Fruit fly (Drosophila melanogaster): ENCODE data around the gene CG6149.
A peak's percentile ranks its signal among the peaks of the same experiment; 100 is the strongest.

Gene CG6149

dm6 chr3L:11413697-11414096 is 21.6 kb downstream of the CG6149 start:
- no peak for TF ChIP-seq CG9948 (tag; optimal IDR thresholded peaks at IDR 0.05)

DNA sequence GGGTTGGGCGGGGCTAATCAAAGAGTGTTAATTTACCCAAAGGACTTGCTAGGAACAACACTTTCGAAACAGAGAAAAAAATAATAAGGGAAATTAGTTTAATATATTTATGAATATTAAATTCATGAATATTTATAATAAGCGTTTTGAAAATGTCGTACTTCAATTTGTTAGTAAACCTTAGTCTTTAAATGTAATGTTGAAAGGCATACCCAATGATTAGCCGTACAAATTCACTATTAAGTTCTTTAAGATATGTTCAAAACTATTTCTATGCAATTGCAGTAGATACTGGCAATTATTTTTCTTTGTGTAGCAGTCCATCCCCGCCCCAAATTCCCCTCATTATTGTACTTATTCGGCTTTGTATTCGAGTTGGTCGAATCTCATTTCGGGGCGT is 24.8 kb downstream of the CG6149 start:
- TF ChIP-seq gl (tag; optimal IDR thresholded peaks at IDR 0.05): no peak
- no peak for TF ChIP-seq CG14655 (GFP tag; optimal IDR thresholded peaks at IDR 0.05)
- no peak for TF ChIP-seq CG34367 (tag; optimal IDR thresholded peaks at IDR 0.05)
- TF ChIP-seq D1 (tag; optimal IDR thresholded peaks at IDR 0.05): no peak
- TF ChIP-seq Ets98B (GFP tag; IDR thresholded peaks at IDR 0.05): no peak

dm6 chr3L:11408282-11409047 is 26.8 kb downstream of the CG6149 start:
- peak; percentile 23 for TF ChIP-seq CG14655 (GFP tag; optimal IDR thresholded peaks at IDR 0.05)
- TF ChIP-seq CG17806 (tag; optimal IDR thresholded peaks at IDR 0.05): no peak

DNA sequence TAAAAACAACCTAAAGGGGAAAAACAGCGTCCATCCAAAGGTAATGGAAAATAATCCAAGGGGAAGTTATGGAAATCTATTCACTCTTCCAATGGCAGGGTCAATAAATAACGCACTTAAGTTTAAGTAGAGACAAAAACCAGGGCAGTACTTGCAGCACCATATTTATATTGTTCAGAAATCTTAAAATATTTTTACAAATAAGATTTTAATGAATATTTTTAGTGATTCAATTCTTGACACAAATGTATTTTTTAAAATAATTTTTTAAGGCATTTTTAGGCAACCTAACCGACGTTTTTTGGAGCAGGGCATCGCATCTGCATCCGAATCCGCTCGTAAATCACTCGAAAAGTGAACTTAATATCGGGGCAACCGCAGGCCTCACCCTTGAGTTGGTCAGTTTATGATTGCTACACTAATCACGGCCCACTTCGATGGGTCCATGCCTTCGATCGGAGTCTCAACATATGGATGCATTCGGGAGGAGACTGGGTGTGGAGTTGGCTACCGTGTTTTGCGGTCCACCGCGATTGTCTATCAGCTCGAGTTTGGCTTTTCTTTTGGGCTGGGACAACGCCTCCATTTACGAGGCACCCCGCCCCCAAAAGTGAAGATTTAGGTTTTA is 28.0 kb downstream of the CG6149 start:
- TF ChIP-seq CG9948 (tag; optimal IDR thresholded peaks at IDR 0.05) (peak; percentile 41), CG4496 (GFP tag; IDR thresholded peaks at IDR 0.05) (no peak), CG8159 (tag; optimal IDR thresholded peaks at IDR 0.05) (peak; percentile 21), CG34367 (tag; optimal IDR thresholded peaks at IDR 0.05) (no peak), CG15710 (tag; optimal IDR thresholded peaks at IDR 0.05) (peak; percentile 24), Pif1A (GFP tag; optimal IDR thresholded peaks at IDR 0.05) (peak; percentile 12), CG14655 (GFP tag; optimal IDR thresholded peaks at IDR 0.05) (no peak), Ets98B (GFP tag; IDR thresholded peaks at IDR 0.05) (no peak), CG13204 (GFP tag; optimal IDR thresholded peaks at IDR 0.05) (no peak), CG10348 (GFP tag; IDR thresholded peaks at IDR 0.05) (no peak), Snoo (tag; optimal IDR thresholded peaks at IDR 0.05) (peak; percentile 3)

dm6 chr3L:11406535-11407201 is 28.6 kb downstream of the CG6149 start:
- TF ChIP-seq Pif1A (GFP tag; optimal IDR thresholded peaks at IDR 0.05) (no peak), CG9948 (tag; optimal IDR thresholded peaks at IDR 0.05) (no peak), gl (tag; optimal IDR thresholded peaks at IDR 0.05) (no peak), EcR (GFP tag; optimal IDR thresholded peaks at IDR 0.05) (peak; percentile 22)

DNA sequence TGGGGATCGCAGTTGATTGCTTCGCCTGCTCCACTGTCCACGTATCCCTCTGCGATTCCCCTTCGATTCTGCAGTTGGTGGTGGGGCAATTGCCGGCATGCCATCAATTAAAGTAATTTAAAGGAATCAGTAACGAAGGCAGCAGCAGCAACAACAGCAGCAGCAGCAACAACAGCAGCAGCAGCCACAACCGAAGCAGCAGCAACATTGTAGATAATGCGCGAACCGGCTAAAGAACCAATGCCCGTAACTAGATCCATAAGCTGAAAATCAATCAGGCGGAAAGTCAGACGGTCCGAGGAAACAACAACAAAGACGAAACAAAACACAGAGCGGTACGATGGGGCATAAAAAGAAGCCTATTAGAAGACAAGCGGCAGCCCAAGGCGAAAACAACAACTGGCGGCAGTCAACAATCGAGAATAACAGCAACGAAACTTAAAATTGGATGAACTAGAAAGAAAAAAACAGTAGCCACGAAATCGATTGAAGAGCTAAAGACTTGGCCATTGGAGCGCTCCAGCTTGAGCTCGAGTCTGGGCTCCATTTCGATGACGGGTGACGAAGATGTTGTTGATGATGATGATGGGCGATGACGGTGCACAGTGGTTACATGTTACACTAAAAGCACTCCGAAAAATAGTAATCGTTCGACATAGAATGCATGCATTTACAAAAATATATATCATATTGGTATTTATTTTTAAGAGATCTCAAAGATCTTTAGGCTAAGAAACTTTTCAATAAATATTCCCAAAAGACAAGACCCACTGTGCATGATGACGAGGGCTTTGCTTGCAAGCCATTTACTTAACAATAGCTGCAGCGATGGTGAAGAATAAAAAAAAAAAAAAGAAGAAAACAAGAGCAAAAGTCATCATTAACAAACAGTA is 29.7 kb downstream of the CG6149 start:
- TF ChIP-seq EcR (GFP tag; optimal IDR thresholded peaks at IDR 0.05): peak; percentile 12
- TF ChIP-seq CG13204 (GFP tag; optimal IDR thresholded peaks at IDR 0.05): peak; percentile 96
- TF ChIP-seq CG34367 (tag; optimal IDR thresholded peaks at IDR 0.05): peak; percentile 98
- TF ChIP-seq CG12605 (GFP tag; IDR thresholded peaks at IDR 0.05): peak; percentile 93
- TF ChIP-seq Pif1A (GFP tag; optimal IDR thresholded peaks at IDR 0.05): peak; percentile 93
- peak; percentile 97 for TF ChIP-seq CG9948 (tag; optimal IDR thresholded peaks at IDR 0.05)
- peak; percentile 93 for TF ChIP-seq Snoo (tag; optimal IDR thresholded peaks at IDR 0.05)
- TF ChIP-seq gl (tag; optimal IDR thresholded peaks at IDR 0.05): peak; percentile 95
- TF ChIP-seq CG32121 (GFP tag; IDR thresholded peaks at IDR 0.05): peak; percentile 81
- TF ChIP-seq CG8301 (tag; optimal IDR thresholded peaks at IDR 0.05): peak; percentile 91
- peak; percentile 84 for TF ChIP-seq D1 (tag; optimal IDR thresholded peaks at IDR 0.05)
- peak; percentile 88 for TF ChIP-seq CG14655 (GFP tag; optimal IDR thresholded peaks at IDR 0.05)
- TF ChIP-seq rn (GFP tag; IDR thresholded peaks at IDR 0.05): peak; percentile 84
- peak; percentile 98 for TF ChIP-seq CG15710 (tag; optimal IDR thresholded peaks at IDR 0.05)
- peak; percentile 95 for TF ChIP-seq CG4496 (GFP tag; IDR thresholded peaks at IDR 0.05)
- peak; percentile 91 for TF ChIP-seq Ets98B (GFP tag; IDR thresholded peaks at IDR 0.05)
- peak; percentile 89 for TF ChIP-seq fd96Ca (GFP tag; IDR thresholded peaks at IDR 0.05)
- peak; percentile 94 for TF ChIP-seq CG8159 (tag; optimal IDR thresholded peaks at IDR 0.05)
- TF ChIP-seq CG10348 (GFP tag; IDR thresholded peaks at IDR 0.05): no peak
- TF ChIP-seq CG17806 (tag; optimal IDR thresholded peaks at IDR 0.05): peak; percentile 97
- TF ChIP-seq Pif1B (GFP tag; optimal IDR thresholded peaks at IDR 0.05): peak; percentile 94

Data from whole organism, pupa.